Worm (Caenorhabditis elegans) whole organism, midembryonic: Measurements from ENCODE around the gene F40G9.8.

ENCODE experiments used
- flt-1 ChIP-seq: fragments of 200-800 bp; sonication (Bioruptor generic); IDR thresholded peaks from 2 replicates; pipeline ENCODE4 v1.3.6; 2022; ENCODE audit warnings: missing genetic modification characterization, missing compliant biosample characterization
- klf-2 ChIP-seq: fragments of 200-800 bp; sonication (Bioruptor generic); conservative IDR thresholded peaks from 2 replicates; pipeline ENCODE4 v1.3.6; 2022; ENCODE audit warnings: missing genetic modification reagents, missing genetic modification characterization, missing compliant biosample characterization
- med-1 ChIP-seq: sonication (generic microtip); optimal IDR thresholded peaks from 2 replicates; lab custom pipeline; 2017; ENCODE audit warnings: missing genetic modification characterization, mild to moderate bottlenecking, missing compliant biosample characterization, antibody characterized with exemption, missing genetic modification reagents; ENCODE audit not compliant: insufficient read depth
- ref-1 ChIP-seq: fragments of 200-800 bp; sonication (Bioruptor generic); conservative IDR thresholded peaks from 2 replicates; pipeline ENCODE4 v1.3.6; 2022; ENCODE audit warnings: missing genetic modification reagents, missing genetic modification characterization, missing compliant biosample characterization
- tab-1 ChIP-seq: fragments of 200-800 bp; sonication (Bioruptor generic); IDR thresholded peaks from 2 replicates; pipeline ENCODE4 v1.3.6; 2022; ENCODE audit warnings: missing genetic modification characterization, missing compliant biosample characterization
- ztf-23 ChIP-seq: fragments of 200-800 bp; sonication (Bioruptor generic); IDR thresholded peaks from 2 replicates; pipeline ENCODE4 v1.3.6; 2022; ENCODE audit warnings: missing genetic modification reagents, missing genetic modification characterization, missing compliant biosample characterization
- ztf-29 ChIP-seq: fragments of 200-800 bp; sonication (Bioruptor generic); IDR thresholded peaks from 2 replicates; pipeline ENCODE4 v1.3.6; 2022; ENCODE audit warnings: missing genetic modification reagents, missing genetic modification characterization, missing compliant biosample characterization

ce11 chrIII:157980-158379, 6.7 kb downstream of the F40G9.8 start:
- TF ChIP-seq flt-1 (no peak), klf-2 (GFP tag; lab: Robert Waterston, UW) (no peak), ztf-23 (GFP tag; lab: Robert Waterston, UW) (no peak), med-1 (GFP tag; lab: Kevin White, UChicago) (no peak), tab-1 (GFP tag; lab: Robert Waterston, UW) (no peak), ztf-29 (GFP tag; lab: Robert Waterston, UW) (no peak), ref-1 (no peak)
